Worm (Caenorhabditis elegans) whole organism, midembryonic: ENCODE results near the gene F12A10.1.

Source experiments
- cog-1 ChIP-seq: sonication (generic microtip); optimal IDR thresholded peaks from 2 replicates; lab custom pipeline; 2016; ENCODE audit warnings: missing genetic modification characterization, missing compliant biosample characterization
- flt-1 ChIP-seq: fragments of 200-800 bp; sonication (Bioruptor generic); IDR thresholded peaks from 2 replicates; pipeline ENCODE4 v1.3.6; 2022; ENCODE audit warnings: missing genetic modification characterization, missing compliant biosample characterization
- klf-2 ChIP-seq: fragments of 200-800 bp; sonication (Bioruptor generic); conservative IDR thresholded peaks from 2 replicates; pipeline ENCODE4 v1.3.6; 2022; ENCODE audit warnings: missing genetic modification reagents, missing genetic modification characterization, missing compliant biosample characterization
- med-1 ChIP-seq: sonication (generic microtip); optimal IDR thresholded peaks from 2 replicates; lab custom pipeline; 2017; ENCODE audit warnings: missing genetic modification characterization, mild to moderate bottlenecking, missing compliant biosample characterization, antibody characterized with exemption, missing genetic modification reagents; ENCODE audit not compliant: insufficient read depth
- ref-1 ChIP-seq: fragments of 200-800 bp; sonication (Bioruptor generic); conservative IDR thresholded peaks from 2 replicates; pipeline ENCODE4 v1.3.6; 2022; ENCODE audit warnings: missing genetic modification reagents, missing genetic modification characterization, missing compliant biosample characterization
- tab-1 ChIP-seq: fragments of 200-800 bp; sonication (Bioruptor generic); IDR thresholded peaks from 2 replicates; pipeline ENCODE4 v1.3.6; 2022; ENCODE audit warnings: missing genetic modification characterization, missing compliant biosample characterization
- ztf-29 ChIP-seq: fragments of 200-800 bp; sonication (Bioruptor generic); IDR thresholded peaks from 2 replicates; pipeline ENCODE4 v1.3.6; 2022; ENCODE audit warnings: missing genetic modification reagents, missing genetic modification characterization, missing compliant biosample characterization

DNA sequence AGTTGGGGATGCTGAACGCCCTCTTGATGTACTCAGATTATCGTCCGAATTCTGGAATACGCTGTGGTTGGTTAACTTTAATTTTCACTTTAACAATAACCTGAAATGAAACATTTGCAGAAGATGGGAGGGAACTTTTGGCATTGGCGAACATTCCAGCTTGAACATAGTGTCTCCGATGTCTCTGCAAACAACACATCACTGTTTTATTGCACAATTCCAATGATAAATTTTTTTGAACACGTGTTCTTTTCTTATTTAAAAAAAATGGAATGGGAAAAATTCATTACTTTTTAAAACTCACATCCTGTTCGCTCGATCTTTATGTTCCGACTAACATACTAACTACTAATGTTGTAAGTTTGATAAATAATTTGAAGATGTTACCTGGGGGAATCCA, 4.1 kb downstream of the F12A10.1 start, which contains the start of gene fzy-1:
- TF ChIP-seq flt-1 (no peak), klf-2 (GFP tag; lab: Robert Waterston, UW) (no peak), med-1 (GFP tag; lab: Kevin White, UChicago) (no peak), tab-1 (GFP tag; lab: Robert Waterston, UW) (no peak), cog-1 (tag; lab: Kevin White, UChicago) (no peak), ref-1 (GFP tag; lab: Robert Waterston, UW) (no peak), ztf-29 (no peak)
